Fruit fly (Drosophila melanogaster) whole organism, prepupa: ENCODE data around the gene Nepl3.

Experiments
- Hr38 ChIP-seq: sonication (Bioruptor generic); optimal IDR thresholded peaks from 2 replicates; lab custom pipeline; 2016; ENCODE audit warnings: missing biosample characterization, missing genetic modification characterization
- Met ChIP-seq: fragments of 200-800 bp; sonication (Bioruptor generic); optimal IDR thresholded peaks from 3 replicates; lab custom pipeline; 2016; ENCODE audit warnings: missing biosample characterization, missing genetic modification characterization
- acj6 ChIP-seq: fragments of 200-800 bp; sonication (Bioruptor generic); optimal IDR thresholded peaks from 3 replicates; lab custom pipeline; 2016; ENCODE audit warnings: missing biosample characterization, missing genetic modification characterization
- svp ChIP-seq: fragments of 200-800 bp; sonication (Bioruptor generic); peaks from one replicate; lab custom pipeline; 2016; ENCODE audit warnings: missing biosample characterization, missing genetic modification characterization

- TF ChIP-seq acj6 (GFP tag; lab: Kevin White, UChicago) (peak; percentile 53), Met (GFP tag; lab: Kevin White, UChicago) (peak; percentile 68), svp (GFP tag; lab: Kevin White, UChicago) (no peak), Hr38 (GFP tag; lab: Kevin White, UChicago) (no peak)
Observed at dm6 chr2L:5070797-5071579, 12.9 kb upstream of the Nepl3 start, which contains the start of gene RpL37A.
